Worm (Caenorhabditis elegans): Measurements from ENCODE around the gene K03B4.4.

ce11 chrV:4692382-4693281 lies 10.9 kb downstream of the K03B4.4 start, which contains the start of gene cpg-8:
- TF ChIP-seq ztf-29 (GFP tag; IDR thresholded peaks at IDR 0.05) (no peak), T22C8.4 (GFP tag; IDR thresholded peaks at IDR 0.05) (no peak)
